Fruit fly (Drosophila melanogaster) whole organism, adult: ENCODE data around the gene Lip1.

Experiments
- CG1620 ChIP-seq: fragments of 200-800 bp; sonication (Bioruptor generic); optimal IDR thresholded peaks from 2 replicates; lab custom pipeline; 2016; ENCODE audit warnings: missing biosample characterization, missing genetic modification characterization
- Clk ChIP-seq: fragments of 200-800 bp; sonication (Bioruptor generic); optimal IDR thresholded peaks from 2 replicates; lab custom pipeline; 2017; ENCODE audit warnings: missing biosample characterization, missing genetic modification characterization
- Crg-1 ChIP-seq: fragments of 200-800 bp; sonication (Bioruptor generic); optimal IDR thresholded peaks from 2 replicates; lab custom pipeline; 2016; ENCODE audit warnings: missing biosample characterization, missing genetic modification characterization
- bab1 ChIP-seq: fragments of 200-800 bp; sonication (Bioruptor generic); optimal IDR thresholded peaks from 3 replicates; lab custom pipeline; 2019; ENCODE audit warnings: missing biosample characterization, mild to moderate bottlenecking, missing genetic modification characterization, moderate library complexity
- cic ChIP-seq: fragments of 200-800 bp; sonication (Bioruptor generic); optimal IDR thresholded peaks from 2 replicates; lab custom pipeline; 2017; ENCODE audit warnings: missing biosample characterization, mild to moderate bottlenecking, missing genetic modification characterization, moderate library complexity
- tj ChIP-seq: fragments of 200-800 bp; sonication (Bioruptor generic); optimal IDR thresholded peaks from 3 replicates; lab custom pipeline; 2017; ENCODE audit warnings: missing biosample characterization, mild to moderate bottlenecking, missing genetic modification characterization, moderate library complexity

- TF ChIP-seq cic (GFP tag; lab: Kevin White, UChicago) (no peak), CG1620 (GFP tag; lab: Kevin White, UChicago) (no peak), Clk (GFP tag; lab: Kevin White, UChicago) (no peak), tj (GFP tag; lab: Kevin White, UChicago) (no peak), Crg-1 (GFP tag; lab: Kevin White, UChicago) (no peak), bab1 (GFP tag; lab: Kevin White, UChicago) (no peak)
These were observed 9.9 kb upstream of the Lip1 start for dm6 chr2L:10711221-10711620.
